Worm (Caenorhabditis elegans): ENCODE data around the gene ilys-6.

ilys-6 gene

ce11 chrIV:4053405-4053804 is 10.1 kb downstream of the ilys-6 start:
- TF ChIP-seq scrt-1 (GFP tag; IDR thresholded peaks at IDR 0.05) (no peak), F13C5.2 (tag; optimal IDR thresholded peaks at IDR 0.05) (no peak), tbx-11 (GFP tag; IDR thresholded peaks at IDR 0.05) (no peak), hnd-1 (tag; optimal IDR thresholded peaks at IDR 0.05) (no peak), tbx-37 (GFP tag; conservative IDR thresholded peaks at IDR 0.05) (no peak), hmbx-1 (tag; optimal IDR thresholded peaks at IDR 0.05) (no peak), flt-1 (GFP tag; IDR thresholded peaks at IDR 0.05) (no peak), pes-1 (GFP tag; IDR thresholded peaks at IDR 0.05) (no peak), ama-1 (optimal IDR thresholded peaks at IDR 0.05) (no peak), B0310.2 (tag; optimal IDR thresholded peaks at IDR 0.05) (no peak), ceh-36 (tag; optimal IDR thresholded peaks at IDR 0.05) (no peak), ceh-13 (GFP tag; optimal IDR thresholded peaks at IDR 0.05) (no peak), hmg-4 (GFP tag; optimal IDR thresholded peaks at IDR 0.05) (no peak), ets-7 (tag; optimal IDR thresholded peaks at IDR 0.05) (no peak), aly-1 (tag; optimal IDR thresholded peaks at IDR 0.05) (no peak), sea-1 (GFP tag; conservative IDR thresholded peaks at IDR 0.05) (no peak)

- no peak for TF ChIP-seq tbx-37 (GFP tag; conservative IDR thresholded peaks at IDR 0.05)
- no peak for TF ChIP-seq pes-1 (GFP tag; IDR thresholded peaks at IDR 0.05)
- no peak for TF ChIP-seq hmbx-1 (tag; optimal IDR thresholded peaks at IDR 0.05)
- no peak for TF ChIP-seq hmg-4 (GFP tag; optimal IDR thresholded peaks at IDR 0.05)
- TF ChIP-seq sea-1 (GFP tag; conservative IDR thresholded peaks at IDR 0.05), result no peak
These were observed 11.2 kb downstream of the ilys-6 start for ce11 chrIV:4052274-4052673.

- TF ChIP-seq flt-1 (GFP tag; IDR thresholded peaks at IDR 0.05), result no peak
- no peak for TF ChIP-seq sea-1 (GFP tag; conservative IDR thresholded peaks at IDR 0.05)
- no peak for TF ChIP-seq tbx-11 (GFP tag; IDR thresholded peaks at IDR 0.05)
- TF ChIP-seq tra-4 (tag; optimal IDR thresholded peaks at IDR 0.05), result no peak
- TF ChIP-seq hmbx-1 (tag; optimal IDR thresholded peaks at IDR 0.05), result no peak
- no peak for TF ChIP-seq tbx-37 (GFP tag; conservative IDR thresholded peaks at IDR 0.05)
- no peak for TF ChIP-seq ceh-36 (tag; optimal IDR thresholded peaks at IDR 0.05)
- TF ChIP-seq hnd-1 (tag; optimal IDR thresholded peaks at IDR 0.05), result no peak
- TF ChIP-seq scrt-1 (GFP tag; IDR thresholded peaks at IDR 0.05), result no peak
- TF ChIP-seq hmg-4 (GFP tag; optimal IDR thresholded peaks at IDR 0.05), result no peak
These were observed 11.9 kb downstream of the ilys-6 start, which contains the start of gene wrt-5 for ce11 chrIV:4051539-4051938. wrt-5 (minus strand) TSS chrIV:4051639.

- no peak for TF ChIP-seq tra-4 (tag; optimal IDR thresholded peaks at IDR 0.05)
- 0 out of 2 replicates have a peak, but pooled peaks have one; percentile 14 for TF ChIP-seq pes-1 (GFP tag; IDR thresholded peaks at IDR 0.05)
- peak; percentile 29 for TF ChIP-seq hmg-4 (GFP tag; optimal IDR thresholded peaks at IDR 0.05)
- TF ChIP-seq tbx-11 (GFP tag; IDR thresholded peaks at IDR 0.05), result no peak
- TF ChIP-seq F13C5.2 (tag; optimal IDR thresholded peaks at IDR 0.05), result peak; percentile 49
These were observed 14.0 kb downstream of the ilys-6 start, which contains the start of gene pcn-1 for ce11 chrIV:4049398-4049998. pcn-1 (minus strand) TSS chrIV:4049448.

ce11 chrIV:4047628-4048027 is 15.8 kb downstream of the ilys-6 start:
- no peak for TF ChIP-seq hmg-4 (GFP tag; optimal IDR thresholded peaks at IDR 0.05)

ce11 chrIV:4042274-4042673 is 21.2 kb downstream of the ilys-6 start, which contains the start of gene cdc-73:
cdc-73 (plus strand) TSS chrIV:4042575.
- TF ChIP-seq hnd-1 (tag; optimal IDR thresholded peaks at IDR 0.05), result no peak
- TF ChIP-seq tbx-37 (GFP tag; conservative IDR thresholded peaks at IDR 0.05), result peak; percentile 65; the same call in 1 of the 2 replicates

- TF ChIP-seq pes-1 (GFP tag; IDR thresholded peaks at IDR 0.05), result no peak
- peak; percentile 29; the same call in 1 of the 2 replicates for TF ChIP-seq scrt-1 (GFP tag; IDR thresholded peaks at IDR 0.05)
These were observed 22.5 kb downstream of the ilys-6 start for ce11 chrIV:4041006-4041405.

ce11 chrIV:4039984-4040383 is 23.5 kb downstream of the ilys-6 start, which contains the start of gene F35F11.2:
F35F11.2 (plus strand) TSS chrIV:4040284.
- no peak for TF ChIP-seq ama-1 (optimal IDR thresholded peaks at IDR 0.05)
- TF ChIP-seq sea-1 (GFP tag; conservative IDR thresholded peaks at IDR 0.05), result no peak
- no peak for TF ChIP-seq hnd-1 (tag; optimal IDR thresholded peaks at IDR 0.05)
- no peak for TF ChIP-seq aly-1 (tag; optimal IDR thresholded peaks at IDR 0.05)
- TF ChIP-seq ets-7 (tag; optimal IDR thresholded peaks at IDR 0.05), result no peak
- TF ChIP-seq ceh-13 (GFP tag; optimal IDR thresholded peaks at IDR 0.05), result no peak

- TF ChIP-seq flt-1 (GFP tag; IDR thresholded peaks at IDR 0.05) (no peak), F13C5.2 (tag; optimal IDR thresholded peaks at IDR 0.05) (no peak), ceh-13 (GFP tag; optimal IDR thresholded peaks at IDR 0.05) (no peak), B0310.2 (tag; optimal IDR thresholded peaks at IDR 0.05) (no peak), hmg-4 (GFP tag; optimal IDR thresholded peaks at IDR 0.05) (no peak), tbx-11 (GFP tag; IDR thresholded peaks at IDR 0.05) (no peak), tbx-37 (GFP tag; conservative IDR thresholded peaks at IDR 0.05) (no peak)
These were observed 28.6 kb downstream of the ilys-6 start, which contains the start of gene hlh-30 for ce11 chrIV:4034883-4035282. hlh-30 (minus strand) TSS chrIV:4034951.

Data from whole organism, early embryonic.